Fruit fly (Drosophila melanogaster) whole organism, wandering third instar larva: ENCODE measurements around the gene CG14868.

ENCODE experiments used
- CG32264 ChIP-seq: fragments of 200-800 bp; sonication (Bioruptor generic); optimal IDR thresholded peaks from 2 replicates; lab custom pipeline; 2016; ENCODE audit warnings: missing biosample characterization, missing genetic modification characterization
- Hr78 ChIP-seq: fragments of >200 bp; optimal IDR thresholded peaks from 2 replicates; lab custom pipeline; 2017; ENCODE audit warnings: missing biosample characterization, missing genetic modification characterization
- N ChIP-seq: fragments of >200 bp; optimal IDR thresholded peaks from 2 replicates; lab custom pipeline; 2018; ENCODE audit warnings: missing biosample characterization, missing external identifiers, missing genetic modification characterization
- foxo ChIP-seq, 2 experiments: fragments of 200-800 bp; sonication (Bioruptor generic); optimal IDR thresholded peaks; 2 replicates in 1 of 2; 3 replicates in 1 of 2; lab custom pipeline; 2016 to 2017; ENCODE audit warnings: missing biosample characterization in 2 of 2, missing genetic modification characterization in 2 of 2
- fru ChIP-seq: fragments of 200-800 bp; sonication (Bioruptor generic); optimal IDR thresholded peaks from 3 replicates; lab custom pipeline; 2016; ENCODE audit warnings: missing biosample characterization, mild to moderate bottlenecking, missing genetic modification characterization
- lola ChIP-seq: fragments of >200 bp; optimal IDR thresholded peaks from 2 replicates; lab custom pipeline; 2017; ENCODE audit warnings: missing biosample characterization, missing genetic modification characterization
- psq ChIP-seq: fragments of 200-800 bp; sonication (Bioruptor generic); optimal IDR thresholded peaks from 3 replicates; lab custom pipeline; 2017; ENCODE audit warnings: missing biosample characterization, mild to moderate bottlenecking, missing genetic modification characterization, moderate library complexity
- usp ChIP-seq: fragments of >200 bp; optimal IDR thresholded peaks from 2 replicates; lab custom pipeline; 2017; ENCODE audit warnings: missing biosample characterization, missing genetic modification characterization

DNA sequence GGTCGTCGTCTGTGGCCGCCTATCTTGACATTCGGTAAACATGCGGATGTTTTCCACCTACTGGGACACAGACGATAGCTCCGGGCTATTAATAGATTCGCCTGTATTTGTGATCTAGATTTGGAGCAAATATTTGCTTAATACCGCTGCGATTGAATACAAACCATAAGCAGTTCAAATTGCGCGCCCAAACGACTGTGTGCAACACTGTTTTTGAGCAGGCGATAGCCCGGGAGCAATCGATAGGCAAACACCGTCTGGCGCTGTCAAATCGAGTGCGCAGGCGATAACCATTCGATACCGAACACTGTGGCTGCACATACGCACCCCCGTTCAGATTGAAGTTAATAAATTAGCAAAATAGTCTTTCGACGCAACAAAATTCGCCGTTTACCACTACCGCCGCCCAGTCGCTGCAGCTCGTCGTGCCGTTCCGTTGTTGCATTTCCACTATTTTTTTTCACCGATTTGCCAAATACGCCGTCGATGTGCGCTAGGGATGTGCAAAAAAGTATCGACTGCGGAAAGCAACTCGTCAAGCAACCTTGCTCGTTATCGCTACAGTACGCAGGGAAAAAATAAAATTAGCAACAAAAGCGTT, 38.5 kb upstream of the CG14868 start, which contains the start of gene Atx2:
- peak in 1 of 2 experiments; percentile 50 for TF ChIP-seq foxo (GFP tag; optimal IDR thresholded peaks at IDR 0.05; lab: Kevin White, UChicago)
- no peak for TF ChIP-seq N (GFP tag; lab: Kevin White, UChicago)
- no peak for TF ChIP-seq Hr78 (GFP tag; lab: Kevin White, UChicago)
- TF ChIP-seq psq = peak; percentile 53
- no peak for TF ChIP-seq CG32264
- TF ChIP-seq lola (GFP tag; lab: Kevin White, UChicago) = no peak
- TF ChIP-seq usp (GFP tag; lab: Kevin White, UChicago) = no peak
- peak; percentile 41 for TF ChIP-seq fru (GFP tag; lab: Kevin White, UChicago)
